Worm (Caenorhabditis elegans) whole organism, midembryonic: ENCODE data around the gene shpk-1.

Experiments used
- T22C8.4 ChIP-seq: fragments of 200-800 bp; sonication (Bioruptor generic); IDR thresholded peaks from 2 replicates; pipeline ENCODE4 v1.3.6; 2022; ENCODE audit warnings: missing genetic modification characterization, missing compliant biosample characterization
- cog-1 ChIP-seq: sonication (generic microtip); optimal IDR thresholded peaks from 2 replicates; lab custom pipeline; 2016; ENCODE audit warnings: missing genetic modification characterization, missing compliant biosample characterization
- klf-2 ChIP-seq: fragments of 200-800 bp; sonication (Bioruptor generic); conservative IDR thresholded peaks from 2 replicates; pipeline ENCODE4 v1.3.6; 2022; ENCODE audit warnings: missing genetic modification reagents, missing genetic modification characterization, missing compliant biosample characterization
- med-1 ChIP-seq: sonication (generic microtip); optimal IDR thresholded peaks from 2 replicates; lab custom pipeline; 2017; ENCODE audit warnings: missing genetic modification characterization, mild to moderate bottlenecking, missing compliant biosample characterization, antibody characterized with exemption, missing genetic modification reagents; ENCODE audit not compliant: insufficient read depth
- ref-1 ChIP-seq: fragments of 200-800 bp; sonication (Bioruptor generic); conservative IDR thresholded peaks from 2 replicates; pipeline ENCODE4 v1.3.6; 2022; ENCODE audit warnings: missing genetic modification reagents, missing genetic modification characterization, missing compliant biosample characterization
- ztf-23 ChIP-seq: fragments of 200-800 bp; sonication (Bioruptor generic); IDR thresholded peaks from 2 replicates; pipeline ENCODE4 v1.3.6; 2022; ENCODE audit warnings: missing genetic modification reagents, missing genetic modification characterization, missing compliant biosample characterization
- ztf-29 ChIP-seq: fragments of 200-800 bp; sonication (Bioruptor generic); IDR thresholded peaks from 2 replicates; pipeline ENCODE4 v1.3.6; 2022; ENCODE audit warnings: missing genetic modification reagents, missing genetic modification characterization, missing compliant biosample characterization

- TF ChIP-seq T22C8.4 (GFP tag; lab: Robert Waterston, UW) (no peak), ztf-23 (no peak), ref-1 (GFP tag; lab: Robert Waterston, UW) (no peak), med-1 (no peak), ztf-29 (GFP tag; lab: Robert Waterston, UW) (no peak), cog-1 (tag; lab: Kevin White, UChicago) (no peak), klf-2 (GFP tag; lab: Robert Waterston, UW) (no peak)
These were observed 51.2 kb downstream of the shpk-1 start for ce11 chrIII:13659028-13659427.
